Fruit fly (Drosophila melanogaster): ENCODE results near the gene CG14989.

CG14989 gene

dm6 chr3L:4040247-4040925 is 47.0 kb upstream of the CG14989 start, which contains the start of the genes CG11593 and Rcd5 (continued):
- peak; percentile 61 for TF ChIP-seq tin (GFP tag; optimal IDR thresholded peaks at IDR 0.05)
- TF ChIP-seq CG4328 (GFP tag; optimal IDR thresholded peaks at IDR 0.05), result peak; percentile 42
- TF ChIP-seq cato (GFP tag; optimal IDR thresholded peaks at IDR 0.05; ENCODE audit: borderline replicate concordance), result peak; percentile 33
- peak; percentile 80 for TF ChIP-seq ssp (GFP tag; IDR thresholded peaks at IDR 0.05)
- TF ChIP-seq CG18619 (GFP tag; optimal IDR thresholded peaks at IDR 0.05), result peak; percentile 64
- peak; percentile 48 for TF ChIP-seq CG9609 (GFP tag; optimal IDR thresholded peaks at IDR 0.05)
- TF ChIP-seq CG8765 (GFP tag; IDR thresholded peaks at IDR 0.05), result peak; percentile 75; the same call in 1 of the 2 replicates
- no peak for TF ChIP-seq kni (GFP tag; optimal IDR thresholded peaks at IDR 0.05)
- no peak for TF ChIP-seq Myb (GFP tag; optimal IDR thresholded peaks at IDR 0.05)
- TF ChIP-seq Dip3 (GFP tag; optimal IDR thresholded peaks at IDR 0.05), result peak; percentile 27
- TF ChIP-seq Dp (GFP tag; optimal IDR thresholded peaks at IDR 0.05), result peak; percentile 39
- TF ChIP-seq sima (GFP tag; optimal IDR thresholded peaks at IDR 0.05), result no peak
- no peak for TF ChIP-seq nerfin-1 (tag; optimal IDR thresholded peaks at IDR 0.05)
- peak; percentile 6 for TF ChIP-seq CG31388 (GFP tag; optimal IDR thresholded peaks at IDR 0.05)
- TF ChIP-seq BtbVII (GFP tag; optimal IDR thresholded peaks at IDR 0.05), result no peak
- TF ChIP-seq CG2889 (GFP tag; IDR thresholded peaks at IDR 0.05), result peak; percentile 81
- no peak for TF ChIP-seq Lpt (GFP tag; optimal IDR thresholded peaks at IDR 0.05)
- TF ChIP-seq dimm (GFP tag; IDR thresholded peaks at IDR 0.05), result no peak
- no peak for TF ChIP-seq CG6791 (GFP tag; IDR thresholded peaks at IDR 0.05; ENCODE audit: partially characterized antibody)
- TF ChIP-seq sna (GFP tag; IDR thresholded peaks at IDR 0.05; ENCODE audit: partially characterized antibody), result 0 out of 2 replicates have a peak, but pooled peaks have one; percentile 24
- TF ChIP-seq Atf-2 (GFP tag; optimal IDR thresholded peaks at IDR 0.05), result no peak
- TF ChIP-seq seq (GFP tag; IDR thresholded peaks at IDR 0.05), result peak; percentile 57; the same call in 1 of the 2 replicates
- TF ChIP-seq Stat92E (GFP tag; optimal IDR thresholded peaks at IDR 0.05), result no peak
- 0 out of 3 replicates have a peak, but pooled peaks have one; percentile 14 for TF ChIP-seq CG34224 (GFP tag; IDR thresholded peaks at IDR 0.05; ENCODE audit: partially characterized antibody)
- TF ChIP-seq Doc3 (GFP tag; IDR thresholded peaks at IDR 0.05; ENCODE audit: partially characterized antibody), result no peak
- TF ChIP-seq kah (GFP tag; optimal IDR thresholded peaks at IDR 0.05), result no peak
- TF ChIP-seq CG17359 (tag; optimal IDR thresholded peaks at IDR 0.05), result no peak
- TF ChIP-seq pita (GFP tag; optimal IDR thresholded peaks at IDR 0.05), result no peak
- TF ChIP-seq HmgD (GFP tag; optimal IDR thresholded peaks at IDR 0.05), result no peak
- no peak for TF ChIP-seq CG18011 (GFP tag; optimal IDR thresholded peaks at IDR 0.05)
- no peak for TF ChIP-seq CG14860 (GFP tag; IDR thresholded peaks at IDR 0.05; ENCODE audit: partially characterized antibody)
- peak; percentile 57 for TF ChIP-seq az2 (GFP tag; optimal IDR thresholded peaks at IDR 0.05)
- TF ChIP-seq CHES-1-like (GFP tag; optimal IDR thresholded peaks at IDR 0.05), result peak; percentile 9
- TF ChIP-seq CG1024 (GFP tag; IDR thresholded peaks at IDR 0.05), result no peak
- TF ChIP-seq CG5180 (GFP tag; optimal IDR thresholded peaks at IDR 0.05), result no peak
- TF ChIP-seq sd (tag; optimal IDR thresholded peaks at IDR 0.05), result no peak
- no peak for TF ChIP-seq gcm2 (GFP tag; optimal IDR thresholded peaks at IDR 0.05)
- peak; percentile 66 for TF ChIP-seq CG30431 (GFP tag; optimal IDR thresholded peaks at IDR 0.05)
- TF ChIP-seq CG11560 (tag; IDR thresholded peaks at IDR 0.05), result peak; percentile 77; the same call in 2 of the 3 replicates
- TF ChIP-seq Fer3 (tag; optimal IDR thresholded peaks at IDR 0.05), result no peak
- TF ChIP-seq CG15011 (GFP tag; optimal IDR thresholded peaks at IDR 0.05), result no peak
- TF ChIP-seq CG32532 (GFP tag; IDR thresholded peaks at IDR 0.05), result peak; percentile 87
- peak; percentile 34; the same call in 1 of the 2 replicates for TF ChIP-seq dan (GFP tag; IDR thresholded peaks at IDR 0.05)
- peak; percentile 94 for TF ChIP-seq slbo (GFP tag; IDR thresholded peaks at IDR 0.05)
- no peak for TF ChIP-seq her (GFP tag; optimal IDR thresholded peaks at IDR 0.05)
- no peak for TF ChIP-seq CG18476 (GFP tag; optimal IDR thresholded peaks at IDR 0.05)
- TF ChIP-seq CG1233 (GFP tag; optimal IDR thresholded peaks at IDR 0.05), result peak; percentile 8
- TF ChIP-seq repo (GFP tag; optimal IDR thresholded peaks at IDR 0.05), result no peak
- TF ChIP-seq lab (GFP tag; optimal IDR thresholded peaks at IDR 0.05), result peak; percentile 77

Measured in whole organism, embryonic.